In the genomic region with DNA sequence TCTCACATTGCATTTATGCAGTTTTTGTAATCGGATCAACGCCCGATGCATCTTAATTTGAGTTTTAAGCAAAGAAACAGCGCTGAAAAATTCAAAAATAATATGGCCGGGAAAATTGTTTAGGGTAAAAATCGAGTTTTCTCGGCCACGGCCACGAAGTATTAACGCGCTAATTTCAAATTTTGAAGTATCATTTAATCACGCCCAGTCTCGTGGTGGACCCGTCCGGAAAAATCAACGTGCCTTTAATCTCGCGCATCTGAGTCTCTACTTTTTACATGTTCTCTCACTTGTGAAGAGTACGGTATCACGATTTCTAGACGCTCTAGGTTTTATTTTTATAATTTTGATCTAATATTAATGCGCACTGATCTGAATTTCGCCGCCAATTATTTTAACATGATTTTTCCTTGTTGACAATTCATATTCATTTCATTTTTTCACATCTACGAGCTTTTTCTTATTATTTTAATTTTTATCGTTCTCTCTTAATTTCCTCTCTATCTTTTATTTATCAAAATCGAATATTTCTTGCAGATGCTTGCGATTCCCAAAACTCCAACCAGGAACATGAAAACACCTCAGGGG, we compare ENCODE assay signal across 7 worm cellular contexts.
TF ChIP-seq lines count a peak whose summit lies in the region.

A gene (minus strand): TSS at position 51 of the 588 bp plus-strand sequence.
A gene (plus strand): TSS at position 538 of the 588 bp plus-strand sequence.

TF ChIP-seq in whole organism, L1 larva, 84 proteins besides CTCF, POLR2A, EP300 and RAD21 (continues in another document):
- TF ChIP-seq ceh-90 (tag; optimal IDR thresholded peaks at IDR 0.05; lab: Kevin White, UChicago) (peak; percentile 84), lsy-2 (tag; optimal IDR thresholded peaks at IDR 0.05; lab: Kevin White, UChicago) (peak; percentile 43 to 66), unc-130 (tag; optimal IDR thresholded peaks at IDR 0.05; lab: Kevin White, UChicago) (no peak), nhr-84 (tag; optimal IDR thresholded peaks at IDR 0.05; lab: Kevin White, UChicago) (no peak), nhr-237 (tag; optimal IDR thresholded peaks at IDR 0.05; lab: Kevin White, UChicago) (no peak), unc-30 (tag; optimal IDR thresholded peaks at IDR 0.05; lab: Kevin White, UChicago) (no peak), ets-5 (GFP tag; IDR thresholded peaks at IDR 0.05; lab: Robert Waterston, UW) (no peak), zag-1 (tag; optimal IDR thresholded peaks at IDR 0.05; lab: Kevin White, UChicago) (no peak), alr-1 (tag; optimal IDR thresholded peaks at IDR 0.05; lab: Kevin White, UChicago; ENCODE audit: borderline replicate concordance) (no peak), mef-2 (tag; optimal IDR thresholded peaks at IDR 0.05; lab: Kevin White, UChicago) (no peak), hpl-2 (GFP tag; optimal IDR thresholded peaks at IDR 0.05; lab: Kevin White, UChicago) (no peak), C16A3.4 (tag; optimal IDR thresholded peaks at IDR 0.05; lab: Kevin White, UChicago) (peak; percentile 10)

TF ChIP-seq in whole organism, L2 larva, 48 proteins besides CTCF, POLR2A, EP300 and RAD21:
- peak; percentile 56 for TF ChIP-seq C34F6.9 (tag; optimal IDR thresholded peaks at IDR 0.05; lab: Kevin White, UChicago)
- peak in 1 of 2 experiments; percentile 68 for TF ChIP-seq lsy-2 (tag; optimal IDR thresholded peaks at IDR 0.05; lab: Kevin White, UChicago)
- no peak for TF ChIP-seq mbf-1 (tag; optimal IDR thresholded peaks at IDR 0.05; lab: Kevin White, UChicago)
- TF ChIP-seq gmeb-1 (tag; optimal IDR thresholded peaks at IDR 0.05; lab: Kevin White, UChicago) = peak; percentile 87
- no peak for TF ChIP-seq egl-27 (tag; optimal IDR thresholded peaks at IDR 0.05; lab: Kevin White, UChicago)
- peak; percentile 11 for TF ChIP-seq nhr-129 (tag; optimal IDR thresholded peaks at IDR 0.05; lab: Kevin White, UChicago)
- TF ChIP-seq nhr-21 (tag; optimal IDR thresholded peaks at IDR 0.05; lab: Kevin White, UChicago) = peak; percentile 6
- peak; percentile 14 for TF ChIP-seq sma-3 (GFP tag; optimal IDR thresholded peaks at IDR 0.05; lab: Kevin White, UChicago)
- TF ChIP-seq unc-55 (GFP tag; optimal IDR thresholded peaks at IDR 0.05; lab: Kevin White, UChicago) = peak; percentile 59
- TF ChIP-seq lin-39 (tag; optimal IDR thresholded peaks at IDR 0.05; lab: Kevin White, UChicago) = no peak
- TF ChIP-seq sma-9 (GFP tag; optimal IDR thresholded peaks at IDR 0.05; lab: Kevin White, UChicago) = peak; percentile 29
- TF ChIP-seq sma-9 (tag; optimal IDR thresholded peaks at IDR 0.05; lab: Kevin White, UChicago) = no peak

TF ChIP-seq in whole organism, L3 larva, 47 proteins besides CTCF, POLR2A, EP300 and RAD21 (continues in another document):
- TF ChIP-seq ztf-11 (tag; optimal IDR thresholded peaks at IDR 0.05; lab: Kevin White, UChicago) (no peak), unc-39 (tag; optimal IDR thresholded peaks at IDR 0.05; lab: Kevin White, UChicago) (no peak), pha-4 (tag; optimal IDR thresholded peaks at IDR 0.05; lab: Kevin White, UChicago) (peak; percentile 40), elt-2 (tag; optimal IDR thresholded peaks at IDR 0.05; lab: Kevin White, UChicago) (no peak), tbx-2 (tag; optimal IDR thresholded peaks at IDR 0.05; lab: Kevin White, UChicago) (no peak), jun-1 (tag; optimal IDR thresholded peaks at IDR 0.05; lab: Kevin White, UChicago) (no peak), lin-15B (tag; optimal IDR thresholded peaks at IDR 0.05; lab: Kevin White, UChicago) (peak; percentile 43), eor-1 (tag; optimal IDR thresholded peaks at IDR 0.05; lab: Kevin White, UChicago) (no peak), skn-1 (tag; optimal IDR thresholded peaks at IDR 0.05; lab: Kevin White, UChicago) (no peak), ztf-4 (tag; optimal IDR thresholded peaks at IDR 0.05; lab: Kevin White, UChicago) (no peak), hmg-11 (tag; optimal IDR thresholded peaks at IDR 0.05; lab: Kevin White, UChicago) (no peak), nhr-28 (tag; optimal IDR thresholded peaks at IDR 0.05; lab: Kevin White, UChicago) (no peak), nhr-67 (tag; optimal IDR thresholded peaks at IDR 0.05; lab: Kevin White, UChicago) (no peak)

TF ChIP-seq in whole organism, L4 larva, 104 proteins besides CTCF, POLR2A, EP300 and RAD21 (continues in another document):
- no peak for TF ChIP-seq dmd-9 (GFP tag; IDR thresholded peaks at IDR 0.05; lab: Robert Waterston, UW)
- TF ChIP-seq zfp-3 (GFP tag; conservative IDR thresholded peaks at IDR 0.05; lab: Robert Waterston, UW) = no peak
- TF ChIP-seq egl-43 (GFP tag; IDR thresholded peaks at IDR 0.05; lab: Robert Waterston, UW) = no peak
- TF ChIP-seq unc-39 (tag; optimal IDR thresholded peaks at IDR 0.05; lab: Kevin White, UChicago) = no peak
- TF ChIP-seq mxl-3 (GFP tag; optimal IDR thresholded peaks at IDR 0.05; lab: Kevin White, UChicago) = no peak
- no peak for TF ChIP-seq ceh-82 (tag; optimal IDR thresholded peaks at IDR 0.05; lab: Kevin White, UChicago)
- no peak for TF ChIP-seq nhr-102 (tag; optimal IDR thresholded peaks at IDR 0.05; lab: Kevin White, UChicago)
- TF ChIP-seq dmd-8 (GFP tag; IDR thresholded peaks at IDR 0.05; lab: Robert Waterston, UW) = no peak
- TF ChIP-seq snpc-1.2 (GFP tag; IDR thresholded peaks at IDR 0.05; lab: Robert Waterston, UW) = no peak
- TF ChIP-seq Y105C5A.15 (GFP tag; IDR thresholded peaks at IDR 0.05; lab: Robert Waterston, UW) = no peak
- peak; percentile 94 for TF ChIP-seq unc-130 (GFP tag; optimal IDR thresholded peaks at IDR 0.05; lab: Kevin White, UChicago)
- TF ChIP-seq T26A8.4 (GFP tag; IDR thresholded peaks at IDR 0.05; lab: Robert Waterston, UW) = no peak
- no peak for TF ChIP-seq lsy-2 (tag; optimal IDR thresholded peaks at IDR 0.05; lab: Kevin White, UChicago)
- TF ChIP-seq tag-97 (GFP tag; IDR thresholded peaks at IDR 0.05; lab: Robert Waterston, UW) = no peak

TF ChIP-seq in whole organism, early embryonic, 17 proteins besides CTCF, POLR2A, EP300 and RAD21:
- TF ChIP-seq aly-1 (tag; optimal IDR thresholded peaks at IDR 0.05; lab: Kevin White, UChicago) = no peak
- TF ChIP-seq ets-7 (tag; optimal IDR thresholded peaks at IDR 0.05; lab: Kevin White, UChicago) = no peak
- TF ChIP-seq B0310.2 (tag; optimal IDR thresholded peaks at IDR 0.05; lab: Kevin White, UChicago) = no peak
- no peak for TF ChIP-seq hmbx-1 (tag; optimal IDR thresholded peaks at IDR 0.05; lab: Kevin White, UChicago)
- TF ChIP-seq tbx-37 (GFP tag; conservative IDR thresholded peaks at IDR 0.05; lab: Robert Waterston, UW) = peak; percentile 54; the same call in 1 of the 2 replicates
- no peak for TF ChIP-seq hmg-4 (GFP tag; optimal IDR thresholded peaks at IDR 0.05; lab: Kevin White, UChicago)
- TF ChIP-seq flt-1 (GFP tag; IDR thresholded peaks at IDR 0.05; lab: Robert Waterston, UW) = no peak
- TF ChIP-seq ama-1 (optimal IDR thresholded peaks at IDR 0.05; lab: Kevin White, UChicago) = no peak

TF ChIP-seq in whole organism, late embryonic, 69 proteins besides CTCF, POLR2A, EP300 and RAD21:
- TF ChIP-seq ztf-16 (tag; optimal IDR thresholded peaks at IDR 0.05; lab: Kevin White, UChicago) (no peak), nfya-1 (tag; optimal IDR thresholded peaks at IDR 0.05; lab: Kevin White, UChicago) (peak; percentile 13), ceh-19 (GFP tag; optimal IDR thresholded peaks at IDR 0.05; lab: Kevin White, UChicago) (no peak), C08G9.2 (tag; optimal IDR thresholded peaks at IDR 0.05; lab: Kevin White, UChicago) (peak; percentile 78), zip-5 (tag; optimal IDR thresholded peaks at IDR 0.05; lab: Kevin White, UChicago) (peak; percentile 22), ceh-22 (tag; optimal IDR thresholded peaks at IDR 0.05; lab: Kevin White, UChicago) (no peak), ets-4 (tag; optimal IDR thresholded peaks at IDR 0.05; lab: Kevin White, UChicago) (peak; percentile 37), rnt-1 (tag; optimal IDR thresholded peaks at IDR 0.05; lab: Kevin White, UChicago) (peak; percentile 29), tbx-2 (tag; optimal IDR thresholded peaks at IDR 0.05; lab: Kevin White, UChicago) (peak; percentile 38), sox-4 (tag; optimal IDR thresholded peaks at IDR 0.05; lab: Kevin White, UChicago) (no peak), ref-2 (tag; optimal IDR thresholded peaks at IDR 0.05; lab: Kevin White, UChicago) (peak; percentile 46), ceh-31 (tag; optimal IDR thresholded peaks at IDR 0.05; lab: Kevin White, UChicago) (peak; percentile 69), tbx-7 (tag; optimal IDR thresholded peaks at IDR 0.05; lab: Kevin White, UChicago) (peak; percentile 19), unc-55 (GFP tag; optimal IDR thresholded peaks at IDR 0.05; lab: Kevin White, UChicago) (no peak), odd-2 (tag; optimal IDR thresholded peaks at IDR 0.05; lab: Kevin White, UChicago) (no peak)

TF ChIP-seq in whole organism, young adult, 124 proteins besides CTCF, POLR2A, EP300 and RAD21 (continues in another document):
- peak; percentile 94 for TF ChIP-seq madf-8 (GFP tag; conservative IDR thresholded peaks at IDR 0.05; lab: Robert Waterston, UW)
- TF ChIP-seq ets-4 (GFP tag; optimal IDR thresholded peaks at IDR 0.05; lab: Kevin White, UChicago) = no peak
- peak; percentile 65 for TF ChIP-seq ZK185.1 (tag; optimal IDR thresholded peaks at IDR 0.05; lab: Kevin White, UChicago; ENCODE audit: poor library complexity, severe bottlenecking)
- TF ChIP-seq F22D6.2 (tag; optimal IDR thresholded peaks at IDR 0.05; lab: Kevin White, UChicago) = no peak
- peak; percentile 92 for TF ChIP-seq dox-1 (GFP tag; IDR thresholded peaks at IDR 0.05; lab: Robert Waterston, UW)
- TF ChIP-seq dpff-1 (tag; optimal IDR thresholded peaks at IDR 0.05; lab: Kevin White, UChicago) = no peak
- peak; percentile 58 for TF ChIP-seq mcd-1 (GFP tag; IDR thresholded peaks at IDR 0.05; lab: Robert Waterston, UW)
- peak; percentile 58 for TF ChIP-seq F49E8.2 (tag; optimal IDR thresholded peaks at IDR 0.05; lab: Kevin White, UChicago; ENCODE audit: insufficient read depth)
- TF ChIP-seq attf-5 (GFP tag; optimal IDR thresholded peaks at IDR 0.05; lab: Kevin White, UChicago) = no peak
- no peak for TF ChIP-seq ama-1 (optimal IDR thresholded peaks at IDR 0.05; lab: Kevin White, UChicago)
- no peak for TF ChIP-seq ama-1 (GFP tag; optimal IDR thresholded peaks at IDR 0.05; lab: Kevin White, UChicago)
- TF ChIP-seq madf-6 (GFP tag; IDR thresholded peaks at IDR 0.05; lab: Robert Waterston, UW) = peak; percentile 97
- TF ChIP-seq hsf-1 (GFP tag; IDR thresholded peaks at IDR 0.05; lab: Robert Waterston, UW) = peak; percentile 86
- peak; percentile 21 for TF ChIP-seq ceh-27 (GFP tag; optimal IDR thresholded peaks at IDR 0.05; lab: Kevin White, UChicago)
- peak; percentile 93 for TF ChIP-seq efl-1 (GFP tag; optimal IDR thresholded peaks at IDR 0.05; lab: Kevin White, UChicago)
- no peak for TF ChIP-seq B0261.1 (tag; optimal IDR thresholded peaks at IDR 0.05; lab: Kevin White, UChicago)
- TF ChIP-seq him-1 (tag; optimal IDR thresholded peaks at IDR 0.05; lab: Kevin White, UChicago) = peak; percentile 28
- peak; percentile 84 for TF ChIP-seq ztf-28 (GFP tag; IDR thresholded peaks at IDR 0.05; lab: Robert Waterston, UW)
- peak; percentile 90 for TF ChIP-seq lsl-1 (GFP tag; optimal IDR thresholded peaks at IDR 0.05; lab: Kevin White, UChicago)
- TF ChIP-seq snpc-1.3 (tag; optimal IDR thresholded peaks at IDR 0.05; lab: Kevin White, UChicago; ENCODE audit: insufficient read depth) = peak; percentile 81
